Worm (Caenorhabditis elegans) whole organism, L4 larva: ENCODE results near the gene F39D8.3.
A peak's percentile ranks its signal among the peaks of the same experiment; 100 is the strongest.

ENCODE experiments used
- F37D6.2 ChIP-seq: sonication (generic microtip); optimal IDR thresholded peaks from 2 replicates; lab custom pipeline; 2016; ENCODE audit warnings: mild to moderate bottlenecking, missing genetic modification characterization, missing compliant biosample characterization
- F49E8.2 ChIP-seq: sonication (generic microtip); optimal IDR thresholded peaks from 2 replicates; lab custom pipeline; 2016; ENCODE audit warnings: missing compliant biosample characterization, mild to moderate bottlenecking, missing genetic modification characterization, borderline replicate concordance
- T20F7.1 ChIP-seq: fragments of 200-800 bp; sonication (Bioruptor generic); optimal IDR thresholded peaks from 2 replicates; lab custom pipeline; 2018; ENCODE audit warnings: mild to moderate bottlenecking, missing genetic modification characterization, missing compliant biosample characterization
- Y105C5A.15 ChIP-seq: fragments of 200-800 bp; sonication (Bioruptor generic); IDR thresholded peaks from 2 replicates; pipeline ENCODE4 v1.3.6; 2022; ENCODE audit warnings: missing genetic modification characterization, missing compliant biosample characterization
- Y48G9A.11 ChIP-seq: fragments of 200-800 bp; sonication (Bioruptor generic); IDR thresholded peaks from 2 replicates; pipeline ENCODE4 v1.3.6; 2022; ENCODE audit warnings: missing genetic modification reagents, missing genetic modification characterization, missing compliant biosample characterization
- Y5F2A.4 ChIP-seq: fragments of 200-800 bp; sonication (Bioruptor generic); optimal IDR thresholded peaks from 2 replicates; lab custom pipeline; 2018; ENCODE audit warnings: mild to moderate bottlenecking, missing genetic modification characterization, missing compliant biosample characterization
- ZK337.2 ChIP-seq: fragments of 200-800 bp; sonication (Bioruptor generic); IDR thresholded peaks from 2 replicates; pipeline ENCODE4 v1.3.6; 2022; ENCODE audit warnings: missing genetic modification reagents, missing genetic modification characterization, missing compliant biosample characterization
- ZK546.5 ChIP-seq, 2 experiments: sonication (generic microtip); optimal IDR thresholded peaks; 2 replicates each; lab custom pipeline; 2017; ENCODE audit warnings: missing biosample characterization in 2 of 2, missing genetic modification characterization in 2 of 2
- aha-1 ChIP-seq: fragments of 150-350 bp; peaks from one replicate; lab custom pipeline; 2014; ENCODE audit warnings: missing biosample characterization, missing genetic modification characterization
- attf-4 ChIP-seq: sonication (generic microtip); optimal IDR thresholded peaks from 3 replicates; lab custom pipeline; 2017; ENCODE audit warnings: missing biosample characterization, missing genetic modification characterization
- ceh-20 ChIP-seq: fragments of 200-800 bp; sonication (Bioruptor generic); IDR thresholded peaks from 2 replicates; pipeline ENCODE4 v1.3.6; 2022; ENCODE audit warnings: missing genetic modification reagents, missing genetic modification characterization, missing compliant biosample characterization
- ceh-28 ChIP-seq: fragments of 150-350 bp; optimal IDR thresholded peaks from 2 replicates; lab custom pipeline; 2014; ENCODE audit warnings: missing biosample characterization, missing genetic modification reagents, missing genetic modification characterization
- ceh-62 ChIP-seq: sonication (generic microtip); optimal IDR thresholded peaks from 2 replicates; lab custom pipeline; 2017; ENCODE audit warnings: missing biosample characterization, missing genetic modification characterization
- ceh-82 ChIP-seq: sonication (generic microtip); optimal IDR thresholded peaks from 2 replicates; lab custom pipeline; 2017; ENCODE audit warnings: missing biosample characterization, missing genetic modification characterization
- ces-1 ChIP-seq: fragments of 150-350 bp; sonication (generic microtip); optimal IDR thresholded peaks from 4 replicates; lab custom pipeline; 2014; ENCODE audit warnings: missing biosample characterization, missing genetic modification reagents, missing genetic modification characterization
- cey-2 ChIP-seq: sonication (generic microtip); optimal IDR thresholded peaks from 3 replicates; lab custom pipeline; 2017; ENCODE audit warnings: missing genetic modification characterization, mild to moderate bottlenecking, missing compliant biosample characterization, antibody characterized with exemption, borderline replicate concordance; ENCODE audit not compliant: insufficient read depth
- ctbp-1 ChIP-seq: fragments of 200-800 bp; sonication (Bioruptor generic); IDR thresholded peaks from 2 replicates; pipeline ENCODE4 v1.3.6; 2022; ENCODE audit warnings: missing genetic modification reagents, missing genetic modification characterization, missing compliant biosample characterization
- daf-16 ChIP-seq, 3 experiments: sonication (generic microtip); optimal IDR thresholded peaks; 2 replicates each; lab custom pipeline; 2016 to 2017; ENCODE audit warnings: missing genetic modification characterization in 3 of 3, missing genetic modification reagents in 3 of 3, mild to moderate bottlenecking in 2 of 3, missing compliant biosample characterization in 2 of 3, missing biosample characterization in 1 of 3, moderate library complexity in 1 of 3
- dmd-6 ChIP-seq: fragments of 200-800 bp; sonication (Bioruptor generic); IDR thresholded peaks from 2 replicates; pipeline ENCODE4 v1.3.6; 2022; ENCODE audit warnings: missing genetic modification reagents, missing genetic modification characterization, missing compliant biosample characterization
- dmd-8 ChIP-seq: fragments of 200-800 bp; sonication (Bioruptor generic); IDR thresholded peaks from 2 replicates; pipeline ENCODE4 v1.3.6; 2022; ENCODE audit warnings: missing genetic modification characterization, missing compliant biosample characterization
- dve-1 ChIP-seq: sonication (generic microtip); optimal IDR thresholded peaks from 2 replicates; lab custom pipeline; 2017; ENCODE audit warnings: antibody characterized with exemption, mild to moderate bottlenecking, missing genetic modification characterization, missing compliant biosample characterization; ENCODE audit not compliant: insufficient read depth
- egl-27 ChIP-seq: sonication (generic microtip); optimal IDR thresholded peaks from 3 replicates; lab custom pipeline; 2017; ENCODE audit warnings: missing biosample characterization, missing genetic modification reagents, missing genetic modification characterization
- egl-43 ChIP-seq: fragments of 200-800 bp; sonication (Bioruptor generic); IDR thresholded peaks from 2 replicates; pipeline ENCODE4 v1.3.6; 2022; ENCODE audit warnings: missing genetic modification reagents, missing genetic modification characterization, missing compliant biosample characterization
- fkh-10 ChIP-seq: fragments of 150-350 bp; optimal IDR thresholded peaks from 2 replicates; lab custom pipeline; 2014; ENCODE audit warnings: missing biosample characterization, missing genetic modification reagents, missing genetic modification characterization
- hif-1 ChIP-seq, 2 experiments: sonication (generic microtip); optimal IDR thresholded peaks; 2 replicates each; lab custom pipeline; 2016 to 2017; ENCODE audit warnings: missing compliant biosample characterization in 2 of 2, missing genetic modification characterization in 2 of 2, missing genetic modification reagents in 2 of 2, missing genotype in 2 of 2, mild to moderate bottlenecking in 1 of 2
- hlh-11 ChIP-seq: fragments of 200-800 bp; sonication (Bioruptor generic); optimal IDR thresholded peaks from 2 replicates; lab custom pipeline; 2018; ENCODE audit warnings: mild to moderate bottlenecking, missing genetic modification characterization, missing compliant biosample characterization
- hlh-30 ChIP-seq: sonication (generic microtip); optimal IDR thresholded peaks from 2 replicates; lab custom pipeline; 2017; ENCODE audit warnings: antibody characterized with exemption, mild to moderate bottlenecking, missing genetic modification characterization, missing compliant biosample characterization; ENCODE audit not compliant: insufficient read depth
- jun-1 ChIP-seq: fragments of 150-350 bp; optimal IDR thresholded peaks from 2 replicates; lab custom pipeline; 2014; ENCODE audit warnings: missing biosample characterization, missing genetic modification reagents, missing genetic modification characterization
- lin-13 ChIP-seq: fragments of 150-350 bp; optimal IDR thresholded peaks from 2 replicates; lab custom pipeline; 2014; ENCODE audit warnings: missing biosample characterization, missing genetic modification reagents, missing genetic modification characterization
- lin-15B ChIP-seq: fragments of 150-350 bp; sonication (generic microtip); optimal IDR thresholded peaks from 3 replicates; lab custom pipeline; 2014; ENCODE audit warnings: missing biosample characterization, missing genetic modification characterization
- lin-39 ChIP-seq: fragments of 150-350 bp; optimal IDR thresholded peaks from 2 replicates; lab custom pipeline; 2014; ENCODE audit warnings: missing biosample characterization, missing genetic modification reagents, missing genetic modification characterization
- lir-3 ChIP-seq: sonication (generic microtip); optimal IDR thresholded peaks from 2 replicates; lab custom pipeline; 2016; ENCODE audit warnings: mild to moderate bottlenecking, missing genetic modification characterization, missing compliant biosample characterization
- lsy-2 ChIP-seq, 2 experiments: fragments of 150-350 bp in 1 of 2; sonication (generic microtip) in 1 of 2; optimal IDR thresholded peaks; 2 replicates each; lab custom pipeline; 2014 to 2017; ENCODE audit warnings: missing biosample characterization in 2 of 2, missing genetic modification characterization in 2 of 2
- madf-5 ChIP-seq, 2 experiments: fragments of 200-800 bp; sonication (Bioruptor generic); IDR thresholded peaks; 2 replicates each; pipeline ENCODE4 v1.3.6; 2022; ENCODE audit warnings: missing compliant biosample characterization in 2 of 2, missing genetic modification characterization in 2 of 2
- mep-1 ChIP-seq: fragments of 150-350 bp; sonication (generic microtip); optimal IDR thresholded peaks from 3 replicates; lab custom pipeline; 2014; ENCODE audit warnings: missing biosample characterization, missing genetic modification characterization
- mxl-2 ChIP-seq: fragments of 200-800 bp; sonication (Bioruptor generic); conservative IDR thresholded peaks from 2 replicates; pipeline ENCODE4 v1.3.6; 2022; ENCODE audit warnings: missing genetic modification reagents, missing genetic modification characterization, missing compliant biosample characterization
- mxl-3 ChIP-seq: fragments of 200-800 bp; sonication (Bioruptor generic); optimal IDR thresholded peaks from 2 replicates; lab custom pipeline; 2018; ENCODE audit warnings: mild to moderate bottlenecking, missing genetic modification characterization, missing compliant biosample characterization
- nhr-11 ChIP-seq: fragments of 150-350 bp; optimal IDR thresholded peaks from 2 replicates; lab custom pipeline; 2014; ENCODE audit warnings: missing biosample characterization, missing genetic modification characterization
- pha-4 ChIP-seq, 2 experiments: fragments of 150-350 bp in 1 of 2; fragments of 200-800 bp in 1 of 2; sonication (Bioruptor generic) in 1 of 2; IDR thresholded peaks in 1 of 2; optimal IDR thresholded peaks in 1 of 2; 2 replicates each; pipeline versions ENCODE4 v1.3.6 to Lab custom; 2014 to 2022; ENCODE audit warnings: missing genetic modification characterization in 2 of 2, missing genetic modification reagents in 2 of 2, missing biosample characterization in 1 of 2, missing compliant biosample characterization in 1 of 2
- rbr-2 ChIP-seq: sonication (generic microtip); optimal IDR thresholded peaks from 2 replicates; lab custom pipeline; 2016; ENCODE audit warnings: missing genotype, missing genetic modification characterization, missing compliant biosample characterization
- saeg-2 ChIP-seq: fragments of 200-800 bp; sonication (Bioruptor generic); IDR thresholded peaks from 2 replicates; pipeline ENCODE4 v1.3.6; 2022; ENCODE audit warnings: missing genetic modification reagents, missing genetic modification characterization, missing compliant biosample characterization
- skn-1 ChIP-seq: fragments of 150-350 bp; optimal IDR thresholded peaks from 2 replicates; lab custom pipeline; 2014; ENCODE audit warnings: missing biosample characterization, missing genetic modification characterization
- spr-3 ChIP-seq: fragments of 200-800 bp; sonication (Bioruptor generic); optimal IDR thresholded peaks from 2 replicates; lab custom pipeline; 2018; ENCODE audit warnings: mild to moderate bottlenecking, missing genetic modification characterization, missing compliant biosample characterization
- tra-1 ChIP-seq: fragments of 200-800 bp; sonication (Bioruptor generic); IDR thresholded peaks from 2 replicates; pipeline ENCODE4 v1.3.6; 2022; ENCODE audit warnings: missing genetic modification reagents, missing genetic modification characterization, missing compliant biosample characterization
- unc-130 ChIP-seq: sonication (generic microtip); optimal IDR thresholded peaks from 2 replicates; lab custom pipeline; 2016; ENCODE audit warnings: missing genetic modification reagents, missing genetic modification characterization, missing compliant biosample characterization
- unc-39 ChIP-seq: sonication (generic microtip); optimal IDR thresholded peaks from 2 replicates; lab custom pipeline; 2017; ENCODE audit warnings: missing biosample characterization, missing genetic modification characterization
- vab-7 ChIP-seq: fragments of 200-800 bp; sonication (Bioruptor generic); IDR thresholded peaks from 2 replicates; pipeline ENCODE4 v1.3.6; 2022; ENCODE audit warnings: missing genetic modification reagents, missing genetic modification characterization, missing compliant biosample characterization
- zag-1 ChIP-seq: fragments of 150-350 bp; optimal IDR thresholded peaks from 2 replicates; lab custom pipeline; 2014; ENCODE audit warnings: missing biosample characterization, missing genetic modification characterization
- ztf-11 ChIP-seq: fragments of 150-350 bp; optimal IDR thresholded peaks from 2 replicates; lab custom pipeline; 2014; ENCODE audit warnings: missing biosample characterization, missing genetic modification characterization

Gene F39D8.3

ce11 chrX:15385807-15386349, 34.9 kb upstream of the F39D8.3 start:
- 0 out of 2 replicates have a peak, but pooled peaks have one; percentile 30 for TF ChIP-seq tra-1 (GFP tag; lab: Robert Waterston, UW)
- TF ChIP-seq hlh-11 (tag; lab: Kevin White, UChicago): peak; percentile 20
- TF ChIP-seq hif-1 (tag; optimal IDR thresholded peaks at IDR 0.05; lab: Kevin White, UChicago): peak in 1 of 2 experiments; percentile 20
- no peak for TF ChIP-seq egl-27 (tag; lab: Kevin White, UChicago)
- no peak for TF ChIP-seq madf-5 (GFP tag; IDR thresholded peaks at IDR 0.05; lab: Robert Waterston, UW)
- TF ChIP-seq attf-4: no peak
- TF ChIP-seq vab-7: no peak
- TF ChIP-seq mxl-2 (GFP tag; lab: Robert Waterston, UW): no peak
- peak; percentile 96 for TF ChIP-seq aha-1 (tag; lab: Kevin White, UChicago)
- TF ChIP-seq mxl-3 (GFP tag; lab: Kevin White, UChicago): no peak
- TF ChIP-seq pha-4 (GFP tag; IDR thresholded peaks at IDR 0.05; lab: Robert Waterston, UW): no peak
- TF ChIP-seq pha-4 (tag; optimal IDR thresholded peaks at IDR 0.05; lab: Kevin White, UChicago): no peak
- TF ChIP-seq skn-1 (tag; lab: Kevin White, UChicago): no peak
- no peak for TF ChIP-seq unc-130 (GFP tag; lab: Kevin White, UChicago)
- peak; percentile 46 for TF ChIP-seq F37D6.2
- TF ChIP-seq unc-39: no peak
- 0 out of 2 replicates have a peak, but pooled peaks have one; percentile 5 for TF ChIP-seq ZK337.2 (GFP tag; lab: Robert Waterston, UW)
- TF ChIP-seq ceh-82 (tag; lab: Kevin White, UChicago): no peak
- TF ChIP-seq nhr-11 (tag; lab: Kevin White, UChicago): no peak
- TF ChIP-seq mep-1 (tag; lab: Kevin White, UChicago): peak; percentile 45
- no peak for TF ChIP-seq lin-13 (GFP tag; lab: Kevin White, UChicago)
- TF ChIP-seq fkh-10 (GFP tag; lab: Kevin White, UChicago): peak; percentile 87
- no peak for TF ChIP-seq ces-1 (GFP tag; lab: Kevin White, UChicago)
- TF ChIP-seq Y105C5A.15 (GFP tag; lab: Robert Waterston, UW): no peak
- TF ChIP-seq ceh-20 (GFP tag; lab: Robert Waterston, UW): peak; percentile 68; the same call in 1 of the 2 replicates
- TF ChIP-seq egl-43: no peak
- TF ChIP-seq F49E8.2 (tag; lab: Kevin White, UChicago): no peak
- TF ChIP-seq cey-2: no peak
- TF ChIP-seq dmd-6: peak; percentile 45
- TF ChIP-seq dve-1 (tag; lab: Kevin White, UChicago): no peak
- no peak for TF ChIP-seq Y5F2A.4
- TF ChIP-seq lin-15B: no peak
- TF ChIP-seq zag-1: no peak
- no peak for TF ChIP-seq T20F7.1 (GFP tag; lab: Kevin White, UChicago)
- peak; percentile 20 for TF ChIP-seq hlh-30
- TF ChIP-seq daf-16 (GFP tag; optimal IDR thresholded peaks at IDR 0.05; lab: Kevin White, UChicago): no peak
- TF ChIP-seq daf-16 (tag; optimal IDR thresholded peaks at IDR 0.05; lab: Kevin White, UChicago): no peak
- TF ChIP-seq ztf-11: no peak
- peak; percentile 84 for TF ChIP-seq ctbp-1 (GFP tag; lab: Robert Waterston, UW)
- TF ChIP-seq rbr-2 (tag; lab: Kevin White, UChicago): peak; percentile 75
- no peak for TF ChIP-seq lir-3 (tag; lab: Kevin White, UChicago)
- TF ChIP-seq ceh-28 (tag; lab: Kevin White, UChicago): no peak
- no peak for TF ChIP-seq jun-1 (tag; lab: Kevin White, UChicago)
- TF ChIP-seq dmd-8 (GFP tag; lab: Robert Waterston, UW): no peak
- TF ChIP-seq spr-3 (GFP tag; lab: Kevin White, UChicago): no peak
- no peak for TF ChIP-seq saeg-2 (GFP tag; lab: Robert Waterston, UW)
- no peak for TF ChIP-seq ZK546.5 (tag; optimal IDR thresholded peaks at IDR 0.05; lab: Kevin White, UChicago)
- TF ChIP-seq Y48G9A.11 (GFP tag; lab: Robert Waterston, UW): no peak
- no peak for TF ChIP-seq lin-39 (tag; lab: Kevin White, UChicago)
- no peak for TF ChIP-seq ceh-62
- TF ChIP-seq lsy-2 (tag; optimal IDR thresholded peaks at IDR 0.05; lab: Kevin White, UChicago): peak; percentile 36 to 62
